Fruit fly (Drosophila melanogaster) whole organism, embryonic: Measurements from ENCODE around the gene yl.

ENCODE experiments used
- Aef1 ChIP-seq: fragments of 200-800 bp; sonication (Bioruptor generic); IDR thresholded peaks from 3 replicates; pipeline ENCODE4 v1.3.6; 2022; ENCODE audit warnings: missing biosample characterization, missing genetic modification characterization
- BEAF-32 ChIP-seq: fragments of 200-800 bp; sonication (Bioruptor generic); optimal IDR thresholded peaks from 3 replicates; lab custom pipeline; 2017; ENCODE audit warnings: missing biosample characterization, missing genetic modification characterization, mild to moderate bottlenecking, moderate library complexity, missing genetic modification reagents
- Bgb ChIP-seq: fragments of 200-800 bp; sonication (Bioruptor generic); IDR thresholded peaks from 2 replicates; pipeline ENCODE4 v1.3.6; 2022; ENCODE audit warnings: missing biosample characterization, missing genetic modification characterization; ENCODE audit not compliant: partially characterized antibody
- CG10959 ChIP-seq: fragments of 200-800 bp; sonication (Bioruptor generic); IDR thresholded peaks from 2 replicates; pipeline ENCODE4 v1.3.6; 2022; ENCODE audit warnings: missing biosample characterization, missing genetic modification characterization
- CG11456 ChIP-seq: fragments of 200-800 bp; sonication (Bioruptor generic); IDR thresholded peaks from 3 replicates; pipeline ENCODE4 v1.3.6; 2022; ENCODE audit warnings: missing biosample characterization, missing genetic modification characterization
- CG12659 ChIP-seq: fragments of 200-800 bp; sonication (Bioruptor generic); optimal IDR thresholded peaks from 3 replicates; lab custom pipeline; 2017; ENCODE audit warnings: mild to moderate bottlenecking, missing biosample characterization, missing genetic modification reagents, missing genetic modification characterization
- CG15696 ChIP-seq: fragments of 200-800 bp; sonication (Bioruptor generic); optimal IDR thresholded peaks from 2 replicates; lab custom pipeline; 2019; ENCODE audit warnings: missing biosample characterization, mild to moderate bottlenecking, missing genetic modification characterization, moderate library complexity
- CG16779 ChIP-seq: fragments of 200-800 bp; sonication (Bioruptor generic); IDR thresholded peaks from 2 replicates; pipeline ENCODE4 v1.3.6; 2022; ENCODE audit warnings: missing biosample characterization, missing genetic modification characterization
- CG18262 ChIP-seq: fragments of 200-800 bp; optimal IDR thresholded peaks from 3 replicates; lab custom pipeline; 2019; ENCODE audit warnings: missing biosample characterization, mild to moderate bottlenecking, missing genetic modification characterization, moderate library complexity
- CG1832 ChIP-seq: fragments of 200-800 bp; sonication (Bioruptor generic); optimal IDR thresholded peaks from 2 replicates; lab custom pipeline; 2017; ENCODE audit warnings: missing biosample characterization, mild to moderate bottlenecking, missing genetic modification characterization, inconsistent platforms
- CG2129 ChIP-seq: fragments of 200-800 bp; sonication (Bioruptor generic); IDR thresholded peaks from 2 replicates; pipeline ENCODE4 v1.3.6; 2022; ENCODE audit warnings: missing biosample characterization, missing genetic modification characterization; ENCODE audit not compliant: partially characterized antibody
- CG30020 ChIP-seq: fragments of 200-800 bp; optimal IDR thresholded peaks from 2 replicates; lab custom pipeline; 2019; ENCODE audit warnings: missing biosample characterization, mild to moderate bottlenecking, missing genetic modification characterization, moderate library complexity
- CG31365 ChIP-seq: fragments of 200-800 bp; sonication (Bioruptor generic); optimal IDR thresholded peaks from 2 replicates; lab custom pipeline; 2018; ENCODE audit warnings: missing biosample characterization, mild to moderate bottlenecking, missing genetic modification characterization
- CG32532 ChIP-seq: fragments of 200-800 bp; sonication (Bioruptor generic); IDR thresholded peaks from 2 replicates; pipeline ENCODE4 v1.3.6; 2022; ENCODE audit warnings: missing biosample characterization, missing genetic modification characterization
- CG34224 ChIP-seq: fragments of 200-800 bp; sonication (Bioruptor generic); IDR thresholded peaks from 3 replicates; pipeline ENCODE4 v1.3.6; 2022; ENCODE audit warnings: missing biosample characterization, missing genetic modification characterization; ENCODE audit not compliant: partially characterized antibody
- CG42726 ChIP-seq: fragments of 200-800 bp; sonication (Bioruptor generic); IDR thresholded peaks from 2 replicates; pipeline ENCODE4 v1.3.6; 2022; ENCODE audit warnings: missing biosample characterization, missing genetic modification characterization; ENCODE audit not compliant: partially characterized antibody
- CG43689 ChIP-seq: fragments of 200-800 bp; sonication (Bioruptor generic); IDR thresholded peaks from 2 replicates; pipeline ENCODE4 v1.3.6; 2022; ENCODE audit warnings: missing biosample characterization, missing genetic modification characterization
- CG6272 ChIP-seq: fragments of 200-800 bp; sonication (Bioruptor generic); IDR thresholded peaks from 2 replicates; pipeline ENCODE4 v1.3.6; 2022; ENCODE audit warnings: missing biosample characterization, missing genetic modification characterization
- CG7556 ChIP-seq: fragments of 200-800 bp; sonication (Bioruptor generic); optimal IDR thresholded peaks from 2 replicates; lab custom pipeline; 2017; ENCODE audit warnings: missing biosample characterization, mild to moderate bottlenecking, missing genetic modification characterization
- CG7963 ChIP-seq: fragments of 200-800 bp; sonication (Bioruptor generic); IDR thresholded peaks from 3 replicates; pipeline ENCODE4 v1.3.6; 2022; ENCODE audit warnings: missing biosample characterization, missing genetic modification characterization; ENCODE audit not compliant: partially characterized antibody
- CoRest ChIP-seq: fragments of 200-800 bp; sonication (Bioruptor generic); optimal IDR thresholded peaks from 3 replicates; lab custom pipeline; 2018; ENCODE audit warnings: missing biosample characterization, mild to moderate bottlenecking, missing genetic modification characterization, moderate library complexity
- Deaf1 ChIP-seq: fragments of 200-800 bp; optimal IDR thresholded peaks from 3 replicates; lab custom pipeline; 2019; ENCODE audit warnings: missing biosample characterization, mild to moderate bottlenecking, missing genetic modification characterization, moderate library complexity
- Fer1 ChIP-seq: fragments of 200-800 bp; sonication (Bioruptor generic); optimal IDR thresholded peaks from 2 replicates; lab custom pipeline; 2017; ENCODE audit warnings: missing biosample characterization, mild to moderate bottlenecking, missing genetic modification characterization
- Hr3 ChIP-seq: fragments of 200-800 bp; sonication (Bioruptor generic); optimal IDR thresholded peaks from 3 replicates; lab custom pipeline; 2016; ENCODE audit warnings: missing biosample characterization, missing genetic modification characterization
- Kr ChIP-seq: fragments of 200-800 bp; sonication (Bioruptor generic); optimal IDR thresholded peaks from 2 replicates; lab custom pipeline; 2017; ENCODE audit warnings: missing biosample characterization, mild to moderate bottlenecking, missing genetic modification characterization
- NK7.1 ChIP-seq: fragments of 200-800 bp; sonication (Bioruptor generic); optimal IDR thresholded peaks from 3 replicates; lab custom pipeline; 2016; ENCODE audit warnings: missing biosample characterization, missing genetic modification characterization
- Optix ChIP-seq: fragments of 200-800 bp; sonication (Bioruptor generic); IDR thresholded peaks from 3 replicates; pipeline ENCODE4 v1.3.6; 2022; ENCODE audit warnings: missing biosample characterization, missing genetic modification characterization
- ara ChIP-seq: fragments of 200-800 bp; sonication (Bioruptor generic); IDR thresholded peaks from 2 replicates; pipeline ENCODE4 v1.3.6; 2022; ENCODE audit warnings: missing biosample characterization, missing genetic modification characterization
- crp ChIP-seq, 2 experiments: fragments of 200-800 bp; sonication (Bioruptor generic); optimal IDR thresholded peaks; 2 replicates in 1 of 2; 3 replicates in 1 of 2; lab custom pipeline; 2017; ENCODE audit warnings: missing biosample characterization in 2 of 2, missing genetic modification characterization in 2 of 2, mild to moderate bottlenecking in 1 of 2, moderate library complexity in 1 of 2
- fd96Cb ChIP-seq: fragments of 200-800 bp; sonication (Bioruptor generic); optimal IDR thresholded peaks from 2 replicates; lab custom pipeline; 2018; ENCODE audit warnings: missing biosample characterization, mild to moderate bottlenecking, missing genetic modification characterization, moderate library complexity
- grau ChIP-seq: fragments of 200-800 bp; optimal IDR thresholded peaks from 3 replicates; lab custom pipeline; 2019; ENCODE audit warnings: missing biosample characterization, mild to moderate bottlenecking, missing genetic modification characterization, moderate library complexity
- ind ChIP-seq: fragments of 200-800 bp; sonication (Bioruptor generic); optimal IDR thresholded peaks from 3 replicates; lab custom pipeline; 2016; ENCODE audit warnings: missing biosample characterization, missing genetic modification characterization
- inv ChIP-seq: fragments of 200-800 bp; sonication (Bioruptor generic); IDR thresholded peaks from 2 replicates; pipeline ENCODE4 v1.3.6; 2022; ENCODE audit warnings: missing biosample characterization, missing genetic modification characterization; ENCODE audit not compliant: partially characterized antibody
- knrl ChIP-seq: fragments of 200-800 bp; sonication (Bioruptor generic); IDR thresholded peaks from 3 replicates; pipeline ENCODE4 v1.3.6; 2022; ENCODE audit warnings: missing biosample characterization, missing genetic modification characterization; ENCODE audit not compliant: partially characterized antibody
- mam ChIP-seq: fragments of 200-800 bp; sonication (Bioruptor generic); optimal IDR thresholded peaks from 3 replicates; lab custom pipeline; 2016; ENCODE audit warnings: missing biosample characterization, missing genetic modification characterization
- peb ChIP-seq: fragments of 200-800 bp; sonication (Bioruptor generic); IDR thresholded peaks from 2 replicates; pipeline ENCODE4 v1.3.6; 2022; ENCODE audit warnings: missing biosample characterization, missing genetic modification characterization
- pzg ChIP-seq: fragments of 200-800 bp; sonication (Bioruptor generic); optimal IDR thresholded peaks from 3 replicates; lab custom pipeline; 2018; ENCODE audit warnings: missing biosample characterization, mild to moderate bottlenecking, missing genetic modification characterization, moderate library complexity
- ro ChIP-seq: fragments of 200-800 bp; sonication (Bioruptor generic); IDR thresholded peaks from 2 replicates; pipeline ENCODE4 v1.3.6; 2022; ENCODE audit warnings: missing biosample characterization, missing genetic modification characterization
- row ChIP-seq: fragments of 200-800 bp; sonication (Bioruptor generic); IDR thresholded peaks from 3 replicates; pipeline ENCODE4 v1.3.6; 2022; ENCODE audit warnings: missing biosample characterization, missing genetic modification characterization
- sd ChIP-seq: fragments of 200-800 bp; sonication (Bioruptor generic); optimal IDR thresholded peaks from 3 replicates; lab custom pipeline; 2018; ENCODE audit warnings: missing biosample characterization, mild to moderate bottlenecking, missing genetic modification characterization, moderate library complexity
- sqz ChIP-seq: fragments of 200-800 bp; sonication (Bioruptor generic); optimal IDR thresholded peaks from 3 replicates; lab custom pipeline; 2018; ENCODE audit warnings: missing biosample characterization, mild to moderate bottlenecking, missing genetic modification characterization
- ssp ChIP-seq: fragments of 200-800 bp; sonication (Bioruptor generic); IDR thresholded peaks from 2 replicates; pipeline ENCODE4 v1.3.6; 2022; ENCODE audit warnings: missing biosample characterization, missing genetic modification characterization
- tll ChIP-seq, 2 experiments: fragments of 200-800 bp in 1 of 2; fragments of >200 bp in 1 of 2; sonication (Bioruptor generic) in 1 of 2; optimal IDR thresholded peaks; 2 replicates each; lab custom pipeline; 2017 to 2019; ENCODE audit warnings: missing biosample characterization in 2 of 2, missing genetic modification characterization in 2 of 2, mild to moderate bottlenecking in 1 of 2, moderate library complexity in 1 of 2
- trh ChIP-seq: fragments of 200-800 bp; sonication (Bioruptor generic); optimal IDR thresholded peaks from 2 replicates; lab custom pipeline; 2016; ENCODE audit warnings: missing biosample characterization, missing genetic modification characterization
- wek ChIP-seq: fragments of 200-800 bp; sonication (Bioruptor generic); optimal IDR thresholded peaks from 3 replicates; lab custom pipeline; 2018; ENCODE audit warnings: missing biosample characterization, mild to moderate bottlenecking, missing genetic modification characterization, moderate library complexity
- zen2 ChIP-seq: fragments of 200-800 bp; sonication (Bioruptor generic); IDR thresholded peaks from 3 replicates; pipeline ENCODE4 v1.3.6; 2022; ENCODE audit warnings: missing biosample characterization, missing genetic modification characterization; ENCODE audit not compliant: partially characterized antibody
- zfh1 ChIP-seq: fragments of 200-800 bp; sonication (Bioruptor generic); IDR thresholded peaks from 3 replicates; pipeline ENCODE4 v1.3.6; 2022; ENCODE audit warnings: missing biosample characterization, missing genetic modification characterization

The yl gene

DNA sequence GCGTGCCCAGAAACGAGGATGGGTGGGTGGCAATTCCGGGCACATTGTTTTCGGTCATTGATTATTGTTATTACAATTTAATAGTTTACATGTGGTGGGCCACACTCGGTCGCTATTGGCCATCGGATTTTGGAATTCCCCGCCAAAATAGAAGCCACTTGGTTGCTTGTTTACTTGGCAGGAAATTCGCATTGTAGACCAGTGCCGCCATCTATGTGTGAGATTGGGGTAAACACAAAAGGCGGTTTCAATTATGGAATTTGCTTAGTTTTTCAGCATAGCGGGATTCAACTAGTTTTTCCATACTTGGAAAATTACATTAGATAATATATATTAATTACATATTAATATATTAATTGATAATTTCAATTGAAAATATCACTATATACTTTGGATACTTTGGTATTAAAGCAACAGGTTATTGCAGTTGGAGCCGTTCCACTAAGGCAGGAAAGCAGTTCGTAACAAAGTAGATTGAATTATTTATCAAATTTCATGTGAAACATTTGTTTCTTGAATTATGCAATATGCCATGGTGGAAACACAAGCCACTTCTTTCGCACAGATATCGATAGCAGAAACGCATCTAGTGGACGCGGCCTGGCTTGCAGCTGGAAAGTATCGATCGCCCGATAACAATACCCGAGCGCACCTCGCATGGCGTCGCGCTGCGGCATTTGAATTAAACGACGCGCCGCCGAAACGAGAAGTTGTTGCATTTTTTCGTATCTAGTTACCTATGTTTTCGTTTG is 54.2 kb downstream of the yl start, which contains the start of gene mud (continued):
- TF ChIP-seq fd96Cb (tag; lab: Kevin White, UChicago) (no peak), zfh1 (GFP tag; lab: Robert Waterston, UW) (0 out of 3 replicates have a peak, but pooled peaks have one; percentile 9), CG2129 (GFP tag; lab: Robert Waterston, UW) (peak; percentile 39; the same call in 1 of the 2 replicates), Aef1 (GFP tag; lab: Robert Waterston, UW) (peak; percentile 28; the same call in 1 of the 3 replicates), pzg (GFP tag; lab: Kevin White, UChicago) (peak; percentile 61), CG43689 (GFP tag; lab: Robert Waterston, UW) (no peak), CG12659 (GFP tag; lab: Kevin White, UChicago) (peak; percentile 25), mam (peak; percentile 23), CG7556 (GFP tag; lab: Kevin White, UChicago) (no peak), inv (GFP tag; lab: Robert Waterston, UW) (peak; percentile 56), CG18262 (tag; lab: Kevin White, UChicago) (peak; percentile 60), CG32532 (GFP tag; lab: Robert Waterston, UW) (peak; percentile 48), Kr (GFP tag; lab: Kevin White, UChicago) (no peak), sqz (GFP tag; lab: Kevin White, UChicago) (no peak), ssp (peak; percentile 95), CG15696 (tag; lab: Kevin White, UChicago) (peak; percentile 14), CG42726 (GFP tag; lab: Robert Waterston, UW) (peak; percentile 68), knrl (GFP tag; lab: Robert Waterston, UW) (peak; percentile 81), tll (GFP tag; optimal IDR thresholded peaks at IDR 0.05; lab: Kevin White, UChicago) (no peak), Hr3 (GFP tag; lab: Kevin White, UChicago) (peak; percentile 38), CG16779 (GFP tag; lab: Robert Waterston, UW) (no peak), Deaf1 (tag; lab: Kevin White, UChicago) (peak; percentile 47), crp (GFP tag; optimal IDR thresholded peaks at IDR 0.05; lab: Kevin White, UChicago) (peak in 1 of 2 experiments; percentile 56), CG34224 (GFP tag; lab: Robert Waterston, UW) (0 out of 3 replicates have a peak, but pooled peaks have one; percentile 48), CoRest (tag; lab: Kevin White, UChicago) (peak; percentile 54), zen2 (GFP tag; lab: Robert Waterston, UW) (0 out of 3 replicates have a peak, but pooled peaks have one; percentile 13), CG1832 (GFP tag; lab: Kevin White, UChicago) (no peak), Optix (no peak; the same call in 2 of the 3 replicates), Fer1 (GFP tag; lab: Kevin White, UChicago) (no peak), CG11456 (GFP tag; lab: Robert Waterston, UW) (peak; percentile 52; the same call in 1 of the 3 replicates), CG31365 (no peak), CG6272 (GFP tag; lab: Robert Waterston, UW) (no peak), peb (GFP tag; lab: Robert Waterston, UW) (0 out of 2 replicates have a peak, but pooled peaks have one; percentile 21), BEAF-32 (GFP tag; lab: Kevin White, UChicago) (peak; percentile 76), ara (GFP tag; lab: Robert Waterston, UW) (no peak), grau (peak; percentile 43), CG7963 (peak; percentile 56; the same call in 2 of the 3 replicates), NK7.1 (GFP tag; lab: Kevin White, UChicago) (no peak), Bgb (GFP tag; lab: Robert Waterston, UW) (peak; percentile 84), ro (GFP tag; lab: Robert Waterston, UW) (no peak), row (GFP tag; lab: Robert Waterston, UW) (peak; percentile 80), CG10959 (no peak), CG30020 (tag; lab: Kevin White, UChicago) (peak; percentile 90), wek (GFP tag; lab: Kevin White, UChicago) (peak; percentile 54), trh (GFP tag; lab: Kevin White, UChicago) (no peak), ind (peak; percentile 20), sd (no peak)
